Worm (Caenorhabditis elegans): Measurements from ENCODE around the gene str-149.

DNA sequence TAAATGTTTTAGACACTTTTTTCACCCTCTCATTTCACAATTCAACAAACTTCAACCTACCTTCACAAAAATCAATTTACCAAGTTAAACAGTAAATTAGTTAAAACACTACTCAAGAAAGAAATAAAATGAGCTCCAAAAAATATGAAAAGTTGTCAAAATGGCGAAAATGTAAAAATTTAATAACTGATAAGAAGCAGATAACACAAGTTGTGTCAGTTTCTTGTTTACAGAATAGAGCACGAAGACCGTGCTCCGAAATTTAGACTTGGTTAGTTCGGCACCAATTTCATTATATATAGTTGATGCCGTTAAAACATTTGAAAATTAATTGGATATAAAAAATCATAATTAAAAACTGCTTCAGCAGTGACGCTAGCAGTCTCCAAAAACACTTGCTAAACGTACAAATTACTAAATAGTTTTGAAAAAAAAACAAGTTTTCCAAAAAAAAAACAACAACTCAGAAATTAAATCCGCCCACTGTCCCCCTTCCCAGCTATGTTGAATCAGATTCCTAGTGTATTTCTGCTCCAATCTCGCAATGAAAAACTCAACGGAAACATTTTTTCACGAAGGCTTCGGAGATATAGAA is 37.6 kb downstream of the str-149 start, which contains the start of gene srw-54:
- TF ChIP-seq ama-1 (optimal IDR thresholded peaks at IDR 0.05) (no peak), hmbx-1 (tag; optimal IDR thresholded peaks at IDR 0.05) (no peak), hnd-1 (tag; optimal IDR thresholded peaks at IDR 0.05) (no peak), aly-1 (tag; optimal IDR thresholded peaks at IDR 0.05) (no peak), pes-1 (GFP tag; IDR thresholded peaks at IDR 0.05) (no peak), F13C5.2 (tag; optimal IDR thresholded peaks at IDR 0.05) (no peak)
